Fruit fly (Drosophila melanogaster) whole organism, embryonic: Measurements from ENCODE around the gene Idua.
A peak's percentile ranks its signal among the peaks of the same experiment; 100 is the strongest.

ENCODE experiments used
- Aef1 ChIP-seq: fragments of 200-800 bp; sonication (Bioruptor generic); IDR thresholded peaks from 3 replicates; pipeline ENCODE4 v1.3.6; 2022; ENCODE audit warnings: missing biosample characterization, missing genetic modification characterization
- BEAF-32 ChIP-seq: fragments of 200-800 bp; sonication (Bioruptor generic); optimal IDR thresholded peaks from 3 replicates; lab custom pipeline; 2017; ENCODE audit warnings: missing biosample characterization, missing genetic modification characterization, mild to moderate bottlenecking, moderate library complexity, missing genetic modification reagents
- CG10979 ChIP-seq: fragments of 200-800 bp; sonication (Bioruptor generic); optimal IDR thresholded peaks from 2 replicates; lab custom pipeline; 2018; ENCODE audit warnings: missing biosample characterization, mild to moderate bottlenecking, missing genetic modification characterization, moderate library complexity
- CG12659 ChIP-seq: fragments of 200-800 bp; sonication (Bioruptor generic); optimal IDR thresholded peaks from 3 replicates; lab custom pipeline; 2017; ENCODE audit warnings: mild to moderate bottlenecking, missing biosample characterization, missing genetic modification reagents, missing genetic modification characterization
- CG13775 ChIP-seq: fragments of 200-800 bp; sonication (Bioruptor generic); optimal IDR thresholded peaks from 3 replicates; lab custom pipeline; 2017; ENCODE audit warnings: missing biosample characterization, mild to moderate bottlenecking, missing genetic modification characterization
- CG14441 ChIP-seq: fragments of 200-800 bp; sonication (Bioruptor generic); IDR thresholded peaks from 2 replicates; pipeline ENCODE4 v1.3.6; 2022; ENCODE audit warnings: missing biosample characterization, missing genetic modification characterization
- CG14860 ChIP-seq: fragments of 200-800 bp; sonication (Bioruptor generic); IDR thresholded peaks from 3 replicates; pipeline ENCODE4 v1.3.6; 2022; ENCODE audit warnings: missing biosample characterization, missing genetic modification characterization; ENCODE audit not compliant: partially characterized antibody
- CG15514 ChIP-seq: fragments of 200-800 bp; sonication (Bioruptor generic); optimal IDR thresholded peaks from 3 replicates; lab custom pipeline; 2017; ENCODE audit warnings: missing biosample characterization, missing genetic modification characterization, mild to moderate bottlenecking, moderate library complexity, missing genetic modification reagents
- CG1602 ChIP-seq: fragments of 200-800 bp; sonication (Bioruptor generic); optimal IDR thresholded peaks from 3 replicates; lab custom pipeline; 2016; ENCODE audit warnings: missing biosample characterization, missing genetic modification characterization
- CG16815 ChIP-seq: fragments of 200-800 bp; sonication (Bioruptor generic); optimal IDR thresholded peaks from 3 replicates; lab custom pipeline; 2017; ENCODE audit warnings: missing biosample characterization, mild to moderate bottlenecking, missing genetic modification characterization
- CG17361 ChIP-seq: fragments of 200-800 bp; sonication (Bioruptor generic); IDR thresholded peaks from 3 replicates; pipeline ENCODE4 v1.3.6; 2022; ENCODE audit warnings: missing biosample characterization, missing genetic modification characterization
- CG18764 ChIP-seq: fragments of 200-800 bp; sonication (Bioruptor generic); optimal IDR thresholded peaks from 3 replicates; lab custom pipeline; 2016; ENCODE audit warnings: missing biosample characterization, missing genetic modification characterization
- CG32532 ChIP-seq: fragments of 200-800 bp; sonication (Bioruptor generic); IDR thresholded peaks from 2 replicates; pipeline ENCODE4 v1.3.6; 2022; ENCODE audit warnings: missing biosample characterization, missing genetic modification characterization
- CG32772 ChIP-seq: fragments of 200-800 bp; sonication (Bioruptor generic); IDR thresholded peaks from 2 replicates; pipeline ENCODE4 v1.3.6; 2022; ENCODE audit warnings: missing biosample characterization, missing genetic modification characterization
- CG33213 ChIP-seq: fragments of 200-800 bp; sonication (Bioruptor generic); optimal IDR thresholded peaks from 3 replicates; lab custom pipeline; 2016; ENCODE audit warnings: missing biosample characterization, missing genetic modification characterization
- CG4707 ChIP-seq: fragments of 200-800 bp; sonication (Bioruptor generic); optimal IDR thresholded peaks from 2 replicates; lab custom pipeline; 2018; ENCODE audit warnings: missing biosample characterization, mild to moderate bottlenecking, missing genetic modification characterization, moderate library complexity
- CG7928 ChIP-seq: fragments of 200-800 bp; sonication (Bioruptor generic); optimal IDR thresholded peaks from 2 replicates; lab custom pipeline; 2017; ENCODE audit warnings: missing biosample characterization, mild to moderate bottlenecking, missing genetic modification characterization
- CG9932 ChIP-seq: fragments of 200-800 bp; sonication (Bioruptor generic); IDR thresholded peaks from 2 replicates; pipeline ENCODE4 v1.3.6; 2022; ENCODE audit warnings: missing biosample characterization, missing genetic modification characterization
- Chrac-16 ChIP-seq: fragments of 200-800 bp; sonication (Bioruptor generic); optimal IDR thresholded peaks from 3 replicates; lab custom pipeline; 2016; ENCODE audit warnings: missing biosample characterization, missing genetic modification characterization
- Dp ChIP-seq: fragments of 200-800 bp; sonication (Bioruptor generic); optimal IDR thresholded peaks from 2 replicates; lab custom pipeline; 2018; ENCODE audit warnings: missing biosample characterization, mild to moderate bottlenecking, missing genetic modification characterization, moderate library complexity
- Dref ChIP-seq: fragments of 200-800 bp; sonication (Bioruptor generic); IDR thresholded peaks from 2 replicates; pipeline ENCODE4 v1.3.6; 2022; ENCODE audit warnings: missing biosample characterization, missing genetic modification characterization
- E2f1 ChIP-seq: fragments of 200-800 bp; sonication (Bioruptor generic); IDR thresholded peaks from 2 replicates; pipeline ENCODE4 v1.3.6; 2022; ENCODE audit warnings: missing biosample characterization, missing genetic modification characterization
- GATAe ChIP-seq: fragments of 200-800 bp; sonication (Bioruptor generic); conservative IDR thresholded peaks from 2 replicates; pipeline ENCODE4 v1.3.6; 2022; ENCODE audit warnings: missing biosample characterization, missing genetic modification characterization
- HLH4C ChIP-seq: fragments of 200-800 bp; sonication (Bioruptor generic); IDR thresholded peaks from 3 replicates; pipeline ENCODE4 v1.3.6; 2022; ENCODE audit warnings: missing biosample characterization, missing genetic modification characterization; ENCODE audit not compliant: partially characterized antibody
- HmgZ ChIP-seq: fragments of 200-800 bp; sonication (Bioruptor generic); optimal IDR thresholded peaks from 2 replicates; lab custom pipeline; 2018; ENCODE audit warnings: missing biosample characterization, mild to moderate bottlenecking, missing genetic modification characterization
- Hmx ChIP-seq: fragments of 200-800 bp; sonication (Bioruptor generic); optimal IDR thresholded peaks from 2 replicates; lab custom pipeline; 2016; ENCODE audit warnings: missing biosample characterization, missing genetic modification characterization
- Max ChIP-seq: fragments of 200-800 bp; sonication (Bioruptor generic); optimal IDR thresholded peaks from 2 replicates; lab custom pipeline; 2016; ENCODE audit warnings: missing biosample characterization, mild to moderate bottlenecking, missing genetic modification characterization
- Med ChIP-seq: fragments of 200-800 bp; sonication (Bioruptor generic); peaks from one replicate; lab custom pipeline; 2016; ENCODE audit warnings: missing biosample characterization, missing genetic modification characterization, mild to moderate bottlenecking, inconsistent platforms, moderate library complexity
- Myb ChIP-seq: fragments of 200-800 bp; sonication (Bioruptor generic); optimal IDR thresholded peaks from 2 replicates; lab custom pipeline; 2016; ENCODE audit warnings: missing biosample characterization, missing genetic modification characterization
- Rfx ChIP-seq: fragments of 200-800 bp; sonication (Bioruptor generic); IDR thresholded peaks from 2 replicates; pipeline ENCODE4 v1.3.6; 2022; ENCODE audit warnings: missing biosample characterization, missing genetic modification characterization
- Side ChIP-seq: fragments of 200-800 bp; sonication (Bioruptor generic); optimal IDR thresholded peaks from 2 replicates; lab custom pipeline; 2016; ENCODE audit warnings: missing biosample characterization, missing genetic modification characterization
- Sry-β ChIP-seq: fragments of 200-800 bp; sonication (Bioruptor generic); optimal IDR thresholded peaks from 2 replicates; lab custom pipeline; 2018; ENCODE audit warnings: missing biosample characterization, mild to moderate bottlenecking, missing genetic modification characterization, moderate library complexity
- Ssrp ChIP-seq: fragments of 200-800 bp; sonication (Bioruptor generic); optimal IDR thresholded peaks from 2 replicates; lab custom pipeline; 2018; ENCODE audit warnings: missing biosample characterization, mild to moderate bottlenecking, missing genetic modification characterization, moderate library complexity
- amos ChIP-seq: fragments of 200-800 bp; sonication (Bioruptor generic); IDR thresholded peaks from 2 replicates; pipeline ENCODE4 v1.3.6; 2022; ENCODE audit warnings: missing biosample characterization, missing genetic modification characterization; ENCODE audit not compliant: partially characterized antibody
- az2 ChIP-seq: fragments of 200-800 bp; sonication (Bioruptor generic); optimal IDR thresholded peaks from 3 replicates; lab custom pipeline; 2016; ENCODE audit warnings: missing biosample characterization, missing genetic modification characterization
- fu2 ChIP-seq: fragments of 200-800 bp; sonication (Bioruptor generic); optimal IDR thresholded peaks from 2 replicates; lab custom pipeline; 2016; ENCODE audit warnings: missing biosample characterization, missing genetic modification characterization
- gcm ChIP-seq: fragments of 200-800 bp; sonication (Bioruptor generic); optimal IDR thresholded peaks from 2 replicates; lab custom pipeline; 2019; ENCODE audit warnings: missing biosample characterization, mild to moderate bottlenecking, missing genetic modification characterization, moderate library complexity
- gsb ChIP-seq: fragments of 200-800 bp; sonication (Bioruptor generic); IDR thresholded peaks from 2 replicates; pipeline ENCODE4 v1.3.6; 2022; ENCODE audit warnings: missing biosample characterization, missing genetic modification characterization
- ind ChIP-seq: fragments of 200-800 bp; sonication (Bioruptor generic); optimal IDR thresholded peaks from 3 replicates; lab custom pipeline; 2016; ENCODE audit warnings: missing biosample characterization, missing genetic modification characterization
- inv ChIP-seq: fragments of 200-800 bp; sonication (Bioruptor generic); IDR thresholded peaks from 2 replicates; pipeline ENCODE4 v1.3.6; 2022; ENCODE audit warnings: missing biosample characterization, missing genetic modification characterization; ENCODE audit not compliant: partially characterized antibody
- lola ChIP-seq, 3 experiments: fragments of >200 bp in 2 of 3; fragments of 200-800 bp in 1 of 3; sonication (Bioruptor generic) in 1 of 3; optimal IDR thresholded peaks; 2 replicates each; lab custom pipeline; 2017 to 2019; ENCODE audit warnings: missing biosample characterization in 3 of 3, missing genetic modification characterization in 3 of 3, mild to moderate bottlenecking in 1 of 3, moderate library complexity in 1 of 3
- nerfin-2 ChIP-seq: fragments of 200-800 bp; sonication (Bioruptor generic); IDR thresholded peaks from 2 replicates; pipeline ENCODE4 v1.3.6; 2022; ENCODE audit warnings: missing biosample characterization, missing genetic modification characterization; ENCODE audit not compliant: partially characterized antibody
- nmo ChIP-seq: fragments of 200-800 bp; sonication (Bioruptor generic); optimal IDR thresholded peaks from 2 replicates; lab custom pipeline; 2018; ENCODE audit warnings: missing biosample characterization, mild to moderate bottlenecking, missing genetic modification characterization, moderate library complexity
- pho ChIP-seq: fragments of 200-800 bp; sonication (Bioruptor generic); optimal IDR thresholded peaks from 2 replicates; lab custom pipeline; 2016; ENCODE audit warnings: missing biosample characterization, missing genetic modification characterization
- slbo ChIP-seq: fragments of 200-800 bp; sonication (Bioruptor generic); IDR thresholded peaks from 2 replicates; pipeline ENCODE4 v1.3.6; 2022; ENCODE audit warnings: missing biosample characterization, missing genetic modification characterization
- sob ChIP-seq: fragments of 200-800 bp; sonication (Bioruptor generic); IDR thresholded peaks from 2 replicates; pipeline ENCODE4 v1.3.6; 2022; ENCODE audit warnings: missing biosample characterization, missing genetic modification characterization
- ssp ChIP-seq: fragments of 200-800 bp; sonication (Bioruptor generic); IDR thresholded peaks from 2 replicates; pipeline ENCODE4 v1.3.6; 2022; ENCODE audit warnings: missing biosample characterization, missing genetic modification characterization
- stwl ChIP-seq: fragments of 200-800 bp; sonication (Bioruptor generic); optimal IDR thresholded peaks from 3 replicates; lab custom pipeline; 2018; ENCODE audit warnings: missing biosample characterization, mild to moderate bottlenecking, missing genetic modification characterization, moderate library complexity
- trem ChIP-seq: fragments of 200-800 bp; optimal IDR thresholded peaks from 3 replicates; lab custom pipeline; 2019; ENCODE audit warnings: missing biosample characterization, mild to moderate bottlenecking, missing genetic modification characterization, moderate library complexity

The Idua gene

dm6 chr2L:11091111-11091510 lies 21.8 kb downstream of the Idua start, which contains the start of gene Wdr59 (continued):
- peak; percentile 19 for TF ChIP-seq CG18764
- TF ChIP-seq Dref (GFP tag; lab: Robert Waterston, UW), result peak; percentile 72
- TF ChIP-seq Aef1 (GFP tag; lab: Robert Waterston, UW), result 0 out of 3 replicates have a peak, but pooled peaks have one; percentile 19
- no peak for TF ChIP-seq Side (GFP tag; lab: Kevin White, UChicago)
- no peak for TF ChIP-seq fu2
- peak; percentile 83 for TF ChIP-seq BEAF-32 (GFP tag; lab: Kevin White, UChicago)
- TF ChIP-seq Dp (GFP tag; lab: Kevin White, UChicago), result peak; percentile 90
- TF ChIP-seq CG16815 (GFP tag; lab: Kevin White, UChicago), result peak; percentile 16
- peak; percentile 2 for TF ChIP-seq CG13775 (GFP tag; lab: Kevin White, UChicago)
- TF ChIP-seq CG33213 (GFP tag; lab: Kevin White, UChicago), result no peak
- peak; percentile 60 for TF ChIP-seq inv (GFP tag; lab: Robert Waterston, UW)
- TF ChIP-seq az2 (GFP tag; lab: Kevin White, UChicago), result peak; percentile 58
- peak; percentile 20 for TF ChIP-seq CG12659 (GFP tag; lab: Kevin White, UChicago)
- peak; percentile 58; the same call in 1 of the 2 replicates for TF ChIP-seq amos (GFP tag; lab: Robert Waterston, UW)
- TF ChIP-seq trem, result peak; percentile 67
- peak; percentile 38 for TF ChIP-seq CG7928
- peak; percentile 73 for TF ChIP-seq HLH4C
- peak; percentile 57 for TF ChIP-seq CG15514 (GFP tag; lab: Kevin White, UChicago)
- 0 out of 2 replicates have a peak, but pooled peaks have one; percentile 13 for TF ChIP-seq ssp (GFP tag; lab: Robert Waterston, UW)
- TF ChIP-seq Hmx (GFP tag; lab: Kevin White, UChicago), result peak; percentile 2
- peak; percentile 55 for TF ChIP-seq Chrac-16
- peak; percentile 71 for TF ChIP-seq nmo (GFP tag; lab: Kevin White, UChicago)
- TF ChIP-seq pho (GFP tag; lab: Kevin White, UChicago), result peak; percentile 28
- TF ChIP-seq lola (GFP tag; optimal IDR thresholded peaks at IDR 0.05; lab: Kevin White, UChicago), result peak in 1 of 3 experiments; percentile 59
- peak; percentile 64 for TF ChIP-seq Max (GFP tag; lab: Kevin White, UChicago)
- TF ChIP-seq E2f1, result peak; percentile 41
- peak; percentile 31; the same call in 1 of the 2 replicates for TF ChIP-seq CG32772 (GFP tag; lab: Robert Waterston, UW)
- no peak for TF ChIP-seq gsb
- TF ChIP-seq Myb, result peak; percentile 54
- TF ChIP-seq nerfin-2 (GFP tag; lab: Robert Waterston, UW), result peak; percentile 34; the same call in 1 of the 2 replicates
- peak; percentile 33 for TF ChIP-seq Med (GFP tag; lab: Kevin White, UChicago)
- no peak for TF ChIP-seq CG32532 (GFP tag; lab: Robert Waterston, UW)
- 0 out of 2 replicates have a peak, but pooled peaks have one; percentile 13 for TF ChIP-seq CG14441 (GFP tag; lab: Robert Waterston, UW)
- TF ChIP-seq CG14860 (GFP tag; lab: Robert Waterston, UW), result peak; percentile 62; the same call in 2 of the 3 replicates
- TF ChIP-seq Rfx, result peak; percentile 51; the same call in 1 of the 2 replicates
- TF ChIP-seq Ssrp, result peak; percentile 42
- TF ChIP-seq gcm (GFP tag; lab: Kevin White, UChicago), result no peak
- TF ChIP-seq CG4707, result no peak
- no peak for TF ChIP-seq GATAe
- TF ChIP-seq stwl (tag; lab: Kevin White, UChicago), result peak; percentile 38
- TF ChIP-seq slbo (GFP tag; lab: Robert Waterston, UW), result peak; percentile 70
- TF ChIP-seq CG17361 (GFP tag; lab: Robert Waterston, UW), result no peak
- TF ChIP-seq sob (GFP tag; lab: Robert Waterston, UW), result no peak; the same call in 1 of the 2 replicates
- peak; percentile 99 for TF ChIP-seq Sry-β
- peak; percentile 32 for TF ChIP-seq CG10979 (tag; lab: Kevin White, UChicago)
- peak; percentile 29 for TF ChIP-seq CG1602
- TF ChIP-seq HmgZ (tag; lab: Kevin White, UChicago), result peak; percentile 46
- TF ChIP-seq CG9932 (GFP tag; lab: Robert Waterston, UW), result peak; percentile 60; the same call in 1 of the 2 replicates
- TF ChIP-seq ind (GFP tag; lab: Kevin White, UChicago), result peak; percentile 52
